Fruit fly (Drosophila melanogaster) whole organism: ENCODE data around the gene Pp2A-29B.

Experiments
- CG8478 ChIP-seq: fragments of >200 bp; optimal IDR thresholded peaks from 2 replicates; lab custom pipeline; 2018; ENCODE audit warnings: inconsistent platforms
- Dll ChIP-seq: fragments of >200 bp; optimal IDR thresholded peaks from 2 replicates; lab custom pipeline; 2017
- EcR ChIP-seq, 2 experiments: fragments of >200 bp; optimal IDR thresholded peaks; 2 replicates each; lab custom pipeline; 2017; ENCODE audit warnings: missing biosample characterization in 2 of 2, missing genetic modification characterization in 2 of 2, missing genetic modification reagents in 2 of 2
- pan ChIP-seq: fragments of >200 bp; optimal IDR thresholded peaks from 2 replicates; lab custom pipeline; 2017
- usp ChIP-seq: fragments of >200 bp; optimal IDR thresholded peaks from 2 replicates; lab custom pipeline; 2017; ENCODE audit warnings: missing biosample characterization, missing genetic modification characterization, mixed read lengths

DNA sequence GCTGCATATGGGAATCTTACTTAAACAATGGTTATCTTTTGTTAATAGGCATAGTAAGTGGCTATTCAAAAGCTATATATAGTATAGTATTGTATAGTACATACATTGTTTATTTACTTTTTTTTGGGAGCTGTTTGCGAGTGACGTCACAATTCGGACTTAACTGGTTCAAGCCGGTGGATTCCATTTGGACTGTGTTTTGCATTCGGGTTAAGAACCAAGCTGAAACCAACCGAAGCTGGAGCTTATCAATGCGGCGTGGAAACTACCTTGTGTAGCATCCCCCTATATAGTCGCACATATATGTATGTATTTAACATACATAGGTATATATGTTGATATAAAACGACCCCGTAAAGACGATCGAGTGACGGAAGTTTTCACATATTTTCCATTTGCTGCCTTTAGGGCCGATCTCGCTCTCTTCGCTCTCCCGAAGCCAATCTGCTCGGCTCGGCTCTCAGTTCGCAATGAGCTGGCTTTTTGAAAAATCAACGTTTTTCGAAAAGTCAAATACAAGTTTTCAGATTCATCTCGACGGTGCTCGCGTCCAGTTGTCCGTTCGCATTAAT is 37.2 kb upstream of the Pp2A-29B start:
- TF ChIP-seq usp (GFP tag; lab: Kevin White, UChicago) (no peak), pan (lab: Kevin White, UChicago) (no peak), CG8478 (lab: Kevin White, UChicago) (no peak), EcR (GFP tag; optimal IDR thresholded peaks at IDR 0.05; lab: Kevin White, UChicago) (no peak), Dll (no peak)
